Fruit fly (Drosophila melanogaster) whole organism, pupa: Measurements from ENCODE around the gene ghi.

Experiments
- CG10348 ChIP-seq: fragments of 200-800 bp; sonication (Bioruptor generic); IDR thresholded peaks from 2 replicates; pipeline ENCODE4 v1.3.6; 2022; ENCODE audit warnings: missing biosample characterization, missing genetic modification characterization
- CG12605 ChIP-seq: fragments of 200-800 bp; sonication (Bioruptor generic); IDR thresholded peaks from 2 replicates; pipeline ENCODE4 v1.3.6; 2022; ENCODE audit warnings: missing biosample characterization, missing genetic modification characterization
- CG13204 ChIP-seq: fragments of 200-800 bp; sonication (Bioruptor generic); optimal IDR thresholded peaks from 2 replicates; lab custom pipeline; 2018; ENCODE audit warnings: missing biosample characterization, mild to moderate bottlenecking, missing genetic modification characterization, moderate library complexity
- CG14655 ChIP-seq: fragments of 200-800 bp; sonication (Bioruptor generic); optimal IDR thresholded peaks from 3 replicates; lab custom pipeline; 2017; ENCODE audit warnings: mild to moderate bottlenecking, missing biosample characterization, missing genetic modification reagents, missing genetic modification characterization
- CG15710 ChIP-seq: fragments of 200-800 bp; sonication (Bioruptor generic); optimal IDR thresholded peaks from 2 replicates; lab custom pipeline; 2018; ENCODE audit warnings: missing biosample characterization, mild to moderate bottlenecking, missing genetic modification characterization, moderate library complexity
- CG17806 ChIP-seq: fragments of 200-800 bp; sonication (Bioruptor generic); optimal IDR thresholded peaks from 2 replicates; lab custom pipeline; 2018; ENCODE audit warnings: missing biosample characterization, mild to moderate bottlenecking, missing genetic modification characterization, moderate library complexity
- CG32121 ChIP-seq: fragments of 200-800 bp; sonication (Bioruptor generic); IDR thresholded peaks from 2 replicates; pipeline ENCODE4 v1.3.6; 2022; ENCODE audit warnings: missing biosample characterization, missing genetic modification characterization
- CG34367 ChIP-seq: fragments of 200-800 bp; sonication (Bioruptor generic); optimal IDR thresholded peaks from 2 replicates; lab custom pipeline; 2018; ENCODE audit warnings: missing biosample characterization, mild to moderate bottlenecking, missing genetic modification characterization
- CG4496 ChIP-seq: fragments of 200-800 bp; sonication (Bioruptor generic); IDR thresholded peaks from 3 replicates; pipeline ENCODE4 v1.3.6; 2022; ENCODE audit warnings: missing biosample characterization, missing genetic modification characterization
- CG8159 ChIP-seq: fragments of 200-800 bp; sonication (Bioruptor generic); optimal IDR thresholded peaks from 3 replicates; lab custom pipeline; 2018; ENCODE audit warnings: missing biosample characterization, mild to moderate bottlenecking, missing genetic modification characterization, moderate library complexity
- CG8301 ChIP-seq: fragments of 200-800 bp; sonication (Bioruptor generic); optimal IDR thresholded peaks from 2 replicates; lab custom pipeline; 2018; ENCODE audit warnings: missing biosample characterization, mild to moderate bottlenecking, missing genetic modification characterization
- CG9948 ChIP-seq: fragments of 200-800 bp; sonication (Bioruptor generic); optimal IDR thresholded peaks from 2 replicates; lab custom pipeline; 2018; ENCODE audit warnings: missing biosample characterization, mild to moderate bottlenecking, missing genetic modification characterization, moderate library complexity
- D1 ChIP-seq: fragments of 200-800 bp; sonication (Bioruptor generic); optimal IDR thresholded peaks from 2 replicates; lab custom pipeline; 2018; ENCODE audit warnings: missing biosample characterization, mild to moderate bottlenecking, missing genetic modification characterization, moderate library complexity
- EcR ChIP-seq: fragments of 200-800 bp; sonication (Bioruptor generic); optimal IDR thresholded peaks from 3 replicates; lab custom pipeline; 2019; ENCODE audit warnings: missing biosample characterization, missing genetic modification characterization, mild to moderate bottlenecking, moderate library complexity, missing genetic modification reagents
- Ets98B ChIP-seq: fragments of 200-800 bp; sonication (Bioruptor generic); IDR thresholded peaks from 2 replicates; pipeline ENCODE4 v1.3.6; 2022; ENCODE audit warnings: missing biosample characterization, missing genetic modification characterization
- Pif1A ChIP-seq: fragments of 200-800 bp; sonication (Bioruptor generic); optimal IDR thresholded peaks from 3 replicates; lab custom pipeline; 2016; ENCODE audit warnings: missing biosample characterization, missing genetic modification characterization
- Pif1B ChIP-seq: fragments of 200-800 bp; sonication (Bioruptor generic); optimal IDR thresholded peaks from 3 replicates; lab custom pipeline; 2016; ENCODE audit warnings: missing biosample characterization, missing genetic modification characterization
- Snoo ChIP-seq: fragments of 200-800 bp; sonication (Bioruptor generic); optimal IDR thresholded peaks from 3 replicates; lab custom pipeline; 2017; ENCODE audit warnings: missing biosample characterization, mild to moderate bottlenecking, missing genetic modification characterization, inconsistent platforms
- fd96Ca ChIP-seq: fragments of 200-800 bp; sonication (Bioruptor generic); IDR thresholded peaks from 3 replicates; pipeline ENCODE4 v1.3.6; 2022; ENCODE audit warnings: missing biosample characterization, missing genetic modification characterization
- gl ChIP-seq: fragments of 200-800 bp; sonication (Bioruptor generic); optimal IDR thresholded peaks from 2 replicates; lab custom pipeline; 2018; ENCODE audit warnings: missing biosample characterization, mild to moderate bottlenecking, missing genetic modification characterization
- rn ChIP-seq: fragments of 200-800 bp; sonication (Bioruptor generic); IDR thresholded peaks from 2 replicates; pipeline ENCODE4 v1.3.6; 2022; ENCODE audit warnings: missing biosample characterization, missing genetic modification characterization

ghi gene

dm6 chr3L:9422135-9422534 is 29.5 kb upstream of the ghi start:
- TF ChIP-seq CG8159 (tag; lab: Kevin White, UChicago) (no peak), Pif1A (GFP tag; lab: Kevin White, UChicago) (no peak), CG9948 (tag; lab: Kevin White, UChicago) (no peak), gl (tag; lab: Kevin White, UChicago) (no peak), Snoo (no peak), D1 (no peak), rn (GFP tag; lab: Robert Waterston, UW) (no peak), Ets98B (GFP tag; lab: Robert Waterston, UW) (no peak), CG34367 (tag; lab: Kevin White, UChicago) (no peak), CG15710 (tag; lab: Kevin White, UChicago) (no peak), EcR (no peak), CG14655 (GFP tag; lab: Kevin White, UChicago) (no peak), CG4496 (GFP tag; lab: Robert Waterston, UW) (no peak), fd96Ca (no peak), Pif1B (GFP tag; lab: Kevin White, UChicago) (no peak), CG32121 (GFP tag; lab: Robert Waterston, UW) (no peak), CG17806 (tag; lab: Kevin White, UChicago) (no peak)

dm6 chr3L:9422636-9423419 is 28.8 kb upstream of the ghi start, which contains the start of gene aay:
Gene aay, plus strand, starts transcription at chr3L:9423253.
- TF ChIP-seq Snoo: peak; percentile 99
- peak; percentile 87 for TF ChIP-seq CG10348 (GFP tag; lab: Robert Waterston, UW)
- TF ChIP-seq CG13204 (GFP tag; lab: Kevin White, UChicago): peak; percentile 91
- peak; percentile 99 for TF ChIP-seq CG17806 (tag; lab: Kevin White, UChicago)
- peak; percentile 98 for TF ChIP-seq Ets98B (GFP tag; lab: Robert Waterston, UW)
- peak; percentile 97 for TF ChIP-seq CG14655 (GFP tag; lab: Kevin White, UChicago)
- TF ChIP-seq rn (GFP tag; lab: Robert Waterston, UW): peak; percentile 95
- TF ChIP-seq CG4496 (GFP tag; lab: Robert Waterston, UW): peak; percentile 98
- peak; percentile 97 for TF ChIP-seq CG8301
- TF ChIP-seq D1: peak; percentile 98
- TF ChIP-seq gl (tag; lab: Kevin White, UChicago): peak; percentile 94
- TF ChIP-seq CG9948 (tag; lab: Kevin White, UChicago): peak; percentile 98
- TF ChIP-seq fd96Ca: peak; percentile 95
- peak; percentile 97 for TF ChIP-seq CG34367 (tag; lab: Kevin White, UChicago)
- TF ChIP-seq Pif1B (GFP tag; lab: Kevin White, UChicago): peak; percentile 99
- peak; percentile 87 for TF ChIP-seq EcR
- TF ChIP-seq CG12605 (GFP tag; lab: Robert Waterston, UW): peak; percentile 98
- peak; percentile 99 for TF ChIP-seq Pif1A (GFP tag; lab: Kevin White, UChicago)
- peak; percentile 98 for TF ChIP-seq CG32121 (GFP tag; lab: Robert Waterston, UW)
- peak; percentile 98 for TF ChIP-seq CG15710 (tag; lab: Kevin White, UChicago)
- peak; percentile 99 for TF ChIP-seq CG8159 (tag; lab: Kevin White, UChicago)

- TF ChIP-seq CG8159 (tag; lab: Kevin White, UChicago): no peak
These were observed 27.7 kb upstream of the ghi start for dm6 chr3L:9423757-9424527.

- peak; percentile 9 for TF ChIP-seq CG8159 (tag; lab: Kevin White, UChicago)
- no peak for TF ChIP-seq Pif1B (GFP tag; lab: Kevin White, UChicago)
- no peak for TF ChIP-seq fd96Ca
- TF ChIP-seq Snoo: peak; percentile 24
- TF ChIP-seq CG17806 (tag; lab: Kevin White, UChicago): peak; percentile 58
- TF ChIP-seq CG15710 (tag; lab: Kevin White, UChicago): peak; percentile 9
- TF ChIP-seq D1: peak; percentile 4
- TF ChIP-seq EcR: no peak
- TF ChIP-seq CG14655 (GFP tag; lab: Kevin White, UChicago): peak; percentile 42
- 0 out of 2 replicates have a peak, but pooled peaks have one; percentile 26 for TF ChIP-seq CG32121 (GFP tag; lab: Robert Waterston, UW)
- peak; percentile 12 for TF ChIP-seq CG9948 (tag; lab: Kevin White, UChicago)
- no peak for TF ChIP-seq CG10348 (GFP tag; lab: Robert Waterston, UW)
- TF ChIP-seq rn (GFP tag; lab: Robert Waterston, UW): no peak
- TF ChIP-seq CG13204 (GFP tag; lab: Kevin White, UChicago): no peak
- no peak for TF ChIP-seq CG34367 (tag; lab: Kevin White, UChicago)
- peak; percentile 35 for TF ChIP-seq Pif1A (GFP tag; lab: Kevin White, UChicago)
- no peak for TF ChIP-seq gl (tag; lab: Kevin White, UChicago)
- TF ChIP-seq CG12605 (GFP tag; lab: Robert Waterston, UW): 0 out of 2 replicates have a peak, but pooled peaks have one; percentile 29
- peak; percentile 43; the same call in 1 of the 3 replicates for TF ChIP-seq CG4496 (GFP tag; lab: Robert Waterston, UW)
- TF ChIP-seq Ets98B (GFP tag; lab: Robert Waterston, UW): peak; percentile 57; the same call in 1 of the 2 replicates
- peak; percentile 49 for TF ChIP-seq CG8301
These were observed 27.2 kb upstream of the ghi start for dm6 chr3L:9424528-9424911.

dm6 chr3L:9425838-9426237 is 25.8 kb upstream of the ghi start:
- TF ChIP-seq CG34367 (tag; lab: Kevin White, UChicago): no peak
- no peak for TF ChIP-seq fd96Ca
- TF ChIP-seq CG14655 (GFP tag; lab: Kevin White, UChicago): peak; percentile 34
- no peak for TF ChIP-seq CG13204 (GFP tag; lab: Kevin White, UChicago)
- TF ChIP-seq Pif1B (GFP tag; lab: Kevin White, UChicago): no peak
- TF ChIP-seq CG8159 (tag; lab: Kevin White, UChicago): no peak
- peak; percentile 51; the same call in 1 of the 2 replicates for TF ChIP-seq CG32121 (GFP tag; lab: Robert Waterston, UW)
- no peak for TF ChIP-seq gl (tag; lab: Kevin White, UChicago)
- TF ChIP-seq Ets98B (GFP tag; lab: Robert Waterston, UW): peak; percentile 63
- TF ChIP-seq D1: no peak
- TF ChIP-seq Pif1A (GFP tag; lab: Kevin White, UChicago): no peak
- TF ChIP-seq CG17806 (tag; lab: Kevin White, UChicago): no peak
- no peak for TF ChIP-seq Snoo
- peak; percentile 32 for TF ChIP-seq CG8301
- TF ChIP-seq CG4496 (GFP tag; lab: Robert Waterston, UW): peak; percentile 50; the same call in 1 of the 3 replicates
- TF ChIP-seq rn (GFP tag; lab: Robert Waterston, UW): no peak
- TF ChIP-seq CG15710 (tag; lab: Kevin White, UChicago): no peak
- no peak for TF ChIP-seq CG10348 (GFP tag; lab: Robert Waterston, UW)
- no peak for TF ChIP-seq CG12605 (GFP tag; lab: Robert Waterston, UW)
- no peak for TF ChIP-seq CG9948 (tag; lab: Kevin White, UChicago)
- no peak for TF ChIP-seq EcR
